Worm (Caenorhabditis elegans) whole organism, L2 larva: ENCODE measurements around the gene T09B9.3.

Experiments used
- R02D3.7 ChIP-seq: fragments of 150-350 bp; optimal IDR thresholded peaks from 2 replicates; lab custom pipeline; 2014; ENCODE audit warnings: missing biosample characterization, missing genetic modification characterization
- fos-1 ChIP-seq: fragments of 150-350 bp; optimal IDR thresholded peaks from 2 replicates; lab custom pipeline; 2014; ENCODE audit warnings: missing biosample characterization, missing genetic modification characterization
- mbf-1 ChIP-seq: sonication (generic microtip); optimal IDR thresholded peaks from 2 replicates; lab custom pipeline; 2017; ENCODE audit warnings: missing biosample characterization, missing genetic modification characterization
- mdl-1 ChIP-seq, 2 experiments: fragments of 150-350 bp in 1 of 2; sonication (generic microtip) in 1 of 2; optimal IDR thresholded peaks; 2 replicates each; lab custom pipeline; 2017; ENCODE audit warnings: missing biosample characterization in 2 of 2, missing genetic modification characterization in 2 of 2
- nhr-10 ChIP-seq: sonication (generic microtip); optimal IDR thresholded peaks from 2 replicates; lab custom pipeline; 2017; ENCODE audit warnings: missing biosample characterization, missing genetic modification characterization
- nhr-11 ChIP-seq: fragments of 150-350 bp; optimal IDR thresholded peaks from 2 replicates; lab custom pipeline; 2014; ENCODE audit warnings: missing biosample characterization, missing genetic modification characterization
- nhr-237 ChIP-seq: fragments of 150-350 bp; optimal IDR thresholded peaks from 2 replicates; lab custom pipeline; 2014; ENCODE audit warnings: missing biosample characterization, missing genetic modification characterization
- snpc-4 ChIP-seq: fragments of 150-350 bp; optimal IDR thresholded peaks from 2 replicates; lab custom pipeline; 2014; ENCODE audit warnings: missing biosample characterization, missing genetic modification characterization
- zag-1 ChIP-seq: fragments of 150-350 bp; optimal IDR thresholded peaks from 2 replicates; lab custom pipeline; 2014; ENCODE audit warnings: missing biosample characterization, missing genetic modification characterization
- ztf-4 ChIP-seq: fragments of 150-350 bp; optimal IDR thresholded peaks from 2 replicates; lab custom pipeline; 2014; ENCODE audit warnings: missing biosample characterization, missing genetic modification characterization

DNA sequence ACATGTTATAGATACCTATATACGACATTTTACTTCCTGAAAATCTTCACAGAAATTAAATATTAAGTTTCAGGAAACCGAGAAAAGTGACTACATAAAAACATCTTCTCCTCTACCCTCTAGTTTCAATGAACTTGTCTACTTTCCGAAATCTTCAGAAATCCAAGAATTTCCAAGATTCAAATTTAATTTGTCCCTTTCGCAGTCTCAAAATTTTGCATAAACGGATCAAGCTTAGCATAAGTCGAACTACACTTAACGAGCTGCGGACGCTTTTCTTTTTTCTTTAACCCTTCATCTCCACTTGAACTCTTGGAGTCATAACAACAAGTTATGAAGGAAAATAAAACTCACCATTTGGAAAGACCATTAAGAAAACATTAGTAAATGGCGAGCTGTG lies 44.3 kb upstream of the T09B9.3 start:
- no peak for TF ChIP-seq mdl-1 (tag; optimal IDR thresholded peaks at IDR 0.05; lab: Kevin White, UChicago)
- no peak for TF ChIP-seq nhr-237 (tag; lab: Kevin White, UChicago)
- TF ChIP-seq snpc-4, result no peak
- no peak for TF ChIP-seq zag-1
- TF ChIP-seq nhr-11 (tag; lab: Kevin White, UChicago), result no peak
- TF ChIP-seq nhr-10, result no peak
- TF ChIP-seq mbf-1, result no peak
- no peak for TF ChIP-seq ztf-4 (tag; lab: Kevin White, UChicago)
- TF ChIP-seq R02D3.7, result no peak
- TF ChIP-seq fos-1, result no peak
